Fruit fly (Drosophila melanogaster) whole organism, adult: ENCODE data around the gene Cpr65Aw.

Experiments used
- CG12768 ChIP-seq: fragments of 200-800 bp; sonication (Bioruptor generic); optimal IDR thresholded peaks from 2 replicates; lab custom pipeline; 2017; ENCODE audit warnings: missing biosample characterization, missing genetic modification characterization, mild to moderate bottlenecking, moderate library complexity, missing genetic modification reagents
- CG14711 ChIP-seq: fragments of 200-800 bp; sonication (Bioruptor generic); optimal IDR thresholded peaks from 2 replicates; lab custom pipeline; 2018; ENCODE audit warnings: missing biosample characterization, mild to moderate bottlenecking, missing genetic modification characterization, moderate library complexity
- CG33017 ChIP-seq: fragments of 200-800 bp; sonication (Bioruptor generic); optimal IDR thresholded peaks from 2 replicates; lab custom pipeline; 2018; ENCODE audit warnings: missing biosample characterization, mild to moderate bottlenecking, missing genetic modification characterization, moderate library complexity
- CG5204 ChIP-seq: fragments of 200-800 bp; sonication (Bioruptor generic); optimal IDR thresholded peaks from 2 replicates; lab custom pipeline; 2016; ENCODE audit warnings: missing biosample characterization, missing genetic modification characterization
- CG7045 ChIP-seq: fragments of 200-800 bp; sonication (Bioruptor generic); optimal IDR thresholded peaks from 2 replicates; lab custom pipeline; 2017; ENCODE audit warnings: missing biosample characterization, mild to moderate bottlenecking, missing genetic modification characterization
- CG7101 ChIP-seq: fragments of 200-800 bp; sonication (Bioruptor generic); optimal IDR thresholded peaks from 2 replicates; lab custom pipeline; 2018; ENCODE audit warnings: missing biosample characterization, mild to moderate bottlenecking, missing genetic modification characterization, moderate library complexity
- Hr96 ChIP-seq: fragments of 200-800 bp; sonication (Bioruptor generic); optimal IDR thresholded peaks from 2 replicates; lab custom pipeline; 2016; ENCODE audit warnings: missing biosample characterization, missing genetic modification characterization
- bab1 ChIP-seq: fragments of 200-800 bp; sonication (Bioruptor generic); optimal IDR thresholded peaks from 3 replicates; lab custom pipeline; 2019; ENCODE audit warnings: missing biosample characterization, mild to moderate bottlenecking, missing genetic modification characterization, moderate library complexity
- kay ChIP-seq: fragments of 200-800 bp; sonication (Bioruptor generic); peaks from one replicate; lab custom pipeline; 2016; ENCODE audit warnings: missing biosample characterization, missing genetic modification characterization, borderline replicate concordance
- ovo ChIP-seq: fragments of 200-800 bp; sonication (Bioruptor generic); optimal IDR thresholded peaks from 2 replicates; lab custom pipeline; 2016; ENCODE audit warnings: missing biosample characterization, missing genetic modification characterization
- tj ChIP-seq: fragments of 200-800 bp; sonication (Bioruptor generic); optimal IDR thresholded peaks from 3 replicates; lab custom pipeline; 2017; ENCODE audit warnings: missing biosample characterization, mild to moderate bottlenecking, missing genetic modification characterization, moderate library complexity

dm6 chr3L:6138586-6138985 is 3.6 kb downstream of the Cpr65Aw start:
- no peak for TF ChIP-seq kay (GFP tag; lab: Kevin White, UChicago)
- TF ChIP-seq ovo (GFP tag; lab: Kevin White, UChicago): no peak
- no peak for TF ChIP-seq tj
- TF ChIP-seq CG12768 (GFP tag; lab: Kevin White, UChicago): no peak
- no peak for TF ChIP-seq CG7045 (GFP tag; lab: Kevin White, UChicago)
- no peak for TF ChIP-seq CG33017 (tag; lab: Kevin White, UChicago)
- no peak for TF ChIP-seq Hr96 (GFP tag; lab: Kevin White, UChicago)
- no peak for TF ChIP-seq CG14711 (tag; lab: Kevin White, UChicago)
- TF ChIP-seq bab1 (GFP tag; lab: Kevin White, UChicago): no peak
- no peak for TF ChIP-seq CG5204 (GFP tag; lab: Kevin White, UChicago)
- TF ChIP-seq CG7101: no peak
